Fruit fly (Drosophila melanogaster): ENCODE data around the gene CG8066.

CG8066 gene

DNA sequence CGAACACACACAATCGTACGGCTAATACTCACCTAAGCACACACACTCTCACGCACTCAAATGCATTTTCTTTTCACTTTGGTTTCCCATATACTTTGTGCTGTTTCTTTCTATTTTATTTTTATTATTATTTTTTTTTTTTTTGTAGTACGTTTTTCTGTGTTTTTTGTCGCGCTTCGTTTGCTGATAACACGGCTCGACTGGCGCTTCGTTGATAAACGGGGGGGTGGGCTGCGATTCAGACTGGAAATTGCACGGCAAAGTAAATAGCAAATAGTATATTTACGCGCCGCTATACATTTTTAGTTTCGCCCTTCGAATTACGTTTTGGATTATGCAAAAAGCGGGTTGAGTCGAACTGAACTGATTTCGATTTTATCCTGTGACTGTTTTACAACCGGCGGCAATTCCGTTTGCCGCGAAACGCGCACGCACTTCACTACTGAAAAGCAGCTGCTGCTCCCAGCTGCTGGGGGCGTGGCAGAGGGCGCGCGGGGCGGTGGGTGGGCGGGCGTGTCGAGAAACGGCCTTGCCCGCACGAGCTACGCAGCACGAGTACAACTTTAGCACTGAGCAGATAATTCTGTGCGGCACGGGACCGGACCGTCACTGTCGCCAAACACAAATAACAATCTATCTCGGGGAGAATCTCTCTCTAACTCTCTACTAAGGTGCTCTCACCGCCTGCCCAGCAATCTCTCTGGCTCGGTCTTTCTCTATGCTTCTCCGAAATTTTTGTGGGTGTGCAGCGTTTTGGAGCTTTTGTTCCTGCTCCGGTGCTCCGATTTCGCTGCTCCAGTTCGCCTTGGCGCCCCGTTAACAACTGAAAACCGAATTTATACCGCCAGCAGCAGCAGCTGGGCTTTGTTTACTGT, 10.9 kb downstream of the CG8066 start, which contains the start of gene Pde6:
TSS of gene Pde6 (minus strand) at position 825 of the 875 bp plus-strand sequence.
- no peak for TF ChIP-seq pan (optimal IDR thresholded peaks at IDR 0.05)
- no peak for TF ChIP-seq EcR (GFP tag; optimal IDR thresholded peaks at IDR 0.05)
- no peak for TF ChIP-seq usp (GFP tag; optimal IDR thresholded peaks at IDR 0.05)
- TF ChIP-seq psq (optimal IDR thresholded peaks at IDR 0.05), result no peak
- no peak for TF ChIP-seq Dll (optimal IDR thresholded peaks at IDR 0.05)
- TF ChIP-seq CG8478 (optimal IDR thresholded peaks at IDR 0.05), result no peak

DNA sequence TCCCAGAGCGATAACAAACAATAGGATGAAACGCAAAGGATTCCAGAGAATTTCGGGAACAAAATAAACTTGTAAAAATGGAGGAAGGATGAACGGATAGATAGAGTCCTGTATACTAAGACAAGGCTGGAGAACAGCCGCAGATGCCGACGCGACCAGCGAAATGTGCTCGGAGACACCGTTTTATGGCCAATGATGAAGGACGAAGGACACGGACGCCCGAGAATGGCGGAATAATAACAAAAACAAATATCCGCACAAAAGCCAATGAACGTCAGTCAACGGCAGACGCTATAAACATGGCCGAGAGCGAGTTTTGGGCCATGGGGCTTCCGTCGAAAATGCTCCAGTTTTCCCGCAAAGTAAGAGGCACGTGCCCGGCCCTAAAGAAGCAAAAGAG, 13.6 kb downstream of the CG8066 start:
- no peak for TF ChIP-seq psq (optimal IDR thresholded peaks at IDR 0.05)
- TF ChIP-seq Dll (optimal IDR thresholded peaks at IDR 0.05), result no peak

DNA sequence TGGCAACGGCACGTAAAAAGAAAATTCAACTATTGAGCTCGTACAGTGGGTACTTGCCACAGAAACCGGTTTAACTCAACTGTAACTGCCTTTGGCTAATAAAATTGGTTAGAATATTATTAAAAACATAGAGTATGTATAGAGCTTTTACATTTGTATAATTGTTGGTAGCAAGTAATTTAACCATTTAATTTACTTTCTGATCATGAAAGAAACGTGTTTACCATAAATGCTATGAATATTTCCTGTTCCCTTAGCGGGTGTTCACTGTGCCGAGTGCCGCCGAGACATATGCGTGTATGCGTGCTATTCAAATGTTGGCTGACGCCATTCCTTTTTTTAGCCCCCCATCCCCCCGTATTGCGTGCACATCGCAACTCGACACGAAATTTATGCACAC, 19.9 kb downstream of the CG8066 start:
- TF ChIP-seq usp (GFP tag; optimal IDR thresholded peaks at IDR 0.05) (no peak), CG8478 (optimal IDR thresholded peaks at IDR 0.05) (no peak), Dll (optimal IDR thresholded peaks at IDR 0.05) (no peak), pan (optimal IDR thresholded peaks at IDR 0.05) (no peak), psq (optimal IDR thresholded peaks at IDR 0.05) (no peak), EcR (GFP tag; optimal IDR thresholded peaks at IDR 0.05) (no peak)

DNA sequence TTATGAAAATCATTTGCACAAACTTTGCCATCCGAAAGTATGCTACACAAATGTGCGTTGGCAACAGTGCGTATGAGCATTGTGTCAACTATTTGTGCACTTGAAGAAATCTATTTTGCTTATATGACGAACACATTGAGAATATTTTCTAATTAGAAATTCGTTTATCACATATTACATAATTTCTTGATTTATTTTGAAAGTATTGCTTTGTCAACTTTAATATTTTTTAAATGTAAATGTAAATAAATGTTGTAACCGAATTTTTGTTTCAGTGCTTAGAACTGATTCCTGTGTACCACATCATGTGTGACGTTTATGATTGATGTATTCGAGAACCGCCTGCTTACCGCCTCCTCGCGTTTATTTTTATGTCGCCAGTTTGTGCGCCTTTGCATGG, 26.6 kb downstream of the CG8066 start:
- TF ChIP-seq usp (GFP tag; optimal IDR thresholded peaks at IDR 0.05) (no peak), pan (optimal IDR thresholded peaks at IDR 0.05) (no peak), Dll (optimal IDR thresholded peaks at IDR 0.05) (no peak), psq (optimal IDR thresholded peaks at IDR 0.05) (no peak), EcR (GFP tag; optimal IDR thresholded peaks at IDR 0.05) (no peak), CG8478 (optimal IDR thresholded peaks at IDR 0.05) (no peak)

DNA sequence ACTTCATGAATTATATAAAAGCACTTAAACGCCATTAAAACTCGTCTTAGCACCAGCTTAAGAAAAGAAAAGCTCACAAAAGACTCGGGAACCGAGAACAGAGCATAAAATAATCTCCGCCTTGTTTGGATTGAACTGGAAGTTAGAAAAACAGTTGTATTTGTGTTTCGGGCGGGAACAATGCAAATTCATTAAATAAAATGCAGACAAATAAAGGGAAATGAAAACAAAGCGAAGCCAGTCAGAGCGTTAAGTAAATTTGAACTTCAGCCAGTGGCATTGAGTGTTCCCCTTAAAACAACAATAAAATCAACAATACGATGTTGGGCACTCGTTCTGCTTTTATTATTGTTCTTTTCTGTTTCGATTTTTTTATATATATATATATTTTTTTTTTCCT, 42.0 kb downstream of the CG8066 start:
- TF ChIP-seq EcR (GFP tag; optimal IDR thresholded peaks at IDR 0.05), result no peak
- no peak for TF ChIP-seq CG8478 (optimal IDR thresholded peaks at IDR 0.05)
- TF ChIP-seq Dll (optimal IDR thresholded peaks at IDR 0.05), result no peak
- TF ChIP-seq psq (optimal IDR thresholded peaks at IDR 0.05), result no peak
- no peak for TF ChIP-seq pan (optimal IDR thresholded peaks at IDR 0.05)
- TF ChIP-seq usp (GFP tag; optimal IDR thresholded peaks at IDR 0.05), result no peak

DNA sequence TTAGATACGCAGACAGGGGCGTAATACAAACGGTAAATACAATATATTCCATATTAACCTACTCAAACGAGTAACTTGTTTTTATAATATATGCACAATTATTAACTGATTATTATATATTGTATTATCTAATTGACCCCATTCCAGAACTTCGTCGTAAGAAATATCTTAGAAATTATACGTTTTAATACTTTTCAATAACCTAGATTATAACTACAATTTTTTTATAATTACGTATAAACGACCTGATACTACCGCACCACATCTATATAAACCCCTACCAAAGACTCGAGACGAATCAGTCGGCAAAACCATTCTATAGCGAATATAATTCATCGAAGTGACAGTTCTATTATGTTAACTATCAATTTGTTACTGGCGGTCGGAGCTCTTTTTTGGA, 47.9 kb downstream of the CG8066 start, which contains the start of gene Cyp313a1:
TSS of gene Cyp313a1 (plus strand) at position 301 of the 400 bp plus-strand sequence.
- TF ChIP-seq pan (optimal IDR thresholded peaks at IDR 0.05) (no peak), usp (GFP tag; optimal IDR thresholded peaks at IDR 0.05) (no peak), CG8478 (optimal IDR thresholded peaks at IDR 0.05) (no peak), psq (optimal IDR thresholded peaks at IDR 0.05) (no peak), EcR (GFP tag; optimal IDR thresholded peaks at IDR 0.05) (no peak), Dll (optimal IDR thresholded peaks at IDR 0.05) (no peak)
